Worm (Caenorhabditis elegans): ENCODE data around the gene scl-17.

- no peak for TF ChIP-seq him-1 (tag; optimal IDR thresholded peaks at IDR 0.05)
- TF ChIP-seq dao-5 (tag; optimal IDR thresholded peaks at IDR 0.05), result no peak
These were observed 7.3 kb upstream of the scl-17 start, which contains the start of gene nol-6 for ce11 chrII:1437449-1438335.
